Worm (Caenorhabditis elegans) whole organism, mixed stage, embryonic: ENCODE data around the gene F59B2.3.

Source experiments
- bed-3 ChIP-seq: fragments of 200-800 bp; sonication (Bioruptor generic); optimal IDR thresholded peaks from 3 replicates; lab custom pipeline; 2018; ENCODE audit warnings: mild to moderate bottlenecking, missing genetic modification characterization, moderate library complexity, missing compliant biosample characterization
- blmp-1 ChIP-seq: fragments of 150-350 bp; optimal IDR thresholded peaks from 2 replicates; lab custom pipeline; 2014; ENCODE audit warnings: missing biosample characterization, missing genetic modification characterization
- ces-1 ChIP-seq: fragments of 150-350 bp; optimal IDR thresholded peaks from 2 replicates; lab custom pipeline; 2014; ENCODE audit warnings: missing biosample characterization, missing genetic modification reagents, missing genetic modification characterization
- ham-2 ChIP-seq: fragments of 200-800 bp; sonication (Bioruptor generic); optimal IDR thresholded peaks from 2 replicates; lab custom pipeline; 2018; ENCODE audit warnings: mild to moderate bottlenecking, missing genetic modification characterization, missing compliant biosample characterization
- lsy-2 ChIP-seq: fragments of 150-350 bp; optimal IDR thresholded peaks from 2 replicates; lab custom pipeline; 2014; ENCODE audit warnings: missing biosample characterization, missing genetic modification characterization
- mep-1 ChIP-seq: fragments of 150-350 bp; optimal IDR thresholded peaks from 2 replicates; lab custom pipeline; 2017; ENCODE audit warnings: missing biosample characterization, missing genetic modification reagents, missing genetic modification characterization, inconsistent platforms
- nhr-12 ChIP-seq: fragments of 150-350 bp; optimal IDR thresholded peaks from 2 replicates; lab custom pipeline; 2014; ENCODE audit warnings: missing biosample characterization, missing genetic modification characterization
- nhr-237 ChIP-seq: fragments of 150-350 bp; optimal IDR thresholded peaks from 2 replicates; lab custom pipeline; 2014; ENCODE audit warnings: missing biosample characterization, missing genetic modification characterization
- nhr-28 ChIP-seq: fragments of 150-350 bp; optimal IDR thresholded peaks from 2 replicates; lab custom pipeline; 2014; ENCODE audit warnings: missing biosample characterization, missing genetic modification characterization
- pha-4 ChIP-seq: fragments of 150-350 bp; optimal IDR thresholded peaks from 2 replicates; lab custom pipeline; 2018; ENCODE audit warnings: missing biosample characterization, missing genetic modification reagents, missing genetic modification characterization
- snpc-4 ChIP-seq: fragments of 150-350 bp; optimal IDR thresholded peaks from 2 replicates; lab custom pipeline; 2014; ENCODE audit warnings: missing biosample characterization, missing genetic modification characterization
- unc-39 ChIP-seq: fragments of 150-350 bp; optimal IDR thresholded peaks from 2 replicates; lab custom pipeline; 2014; ENCODE audit warnings: missing biosample characterization, missing genetic modification characterization
- unc-62 ChIP-seq: fragments of 150-350 bp; optimal IDR thresholded peaks from 2 replicates; lab custom pipeline; 2014; ENCODE audit warnings: missing biosample characterization, missing genetic modification reagents, missing genetic modification characterization
- zip-8 ChIP-seq: fragments of 150-350 bp; optimal IDR thresholded peaks from 2 replicates; lab custom pipeline; 2014; ENCODE audit warnings: missing biosample characterization, missing genetic modification characterization

DNA sequence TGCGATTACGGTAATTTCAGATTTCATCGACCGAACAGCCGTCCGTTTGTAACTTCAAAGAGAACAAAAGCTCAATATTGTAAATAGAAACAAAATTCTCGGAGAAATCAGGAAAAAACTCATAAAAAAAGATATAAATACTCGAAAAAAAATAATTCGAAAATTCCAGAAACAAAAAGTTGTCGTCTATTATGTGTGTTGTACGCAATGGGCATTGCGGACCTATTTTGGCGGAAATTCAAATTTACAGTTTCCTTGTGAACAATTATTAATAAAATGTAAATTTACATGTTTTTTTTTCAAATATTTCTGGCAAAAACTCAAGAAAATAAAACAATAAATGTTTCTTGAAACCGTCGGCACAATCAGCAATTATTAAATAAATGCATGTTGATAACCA is 14.1 kb downstream of the F59B2.3 start:
- TF ChIP-seq mep-1, result no peak
- no peak for TF ChIP-seq pha-4 (tag; lab: Kevin White, UChicago)
- no peak for TF ChIP-seq snpc-4 (tag; lab: Kevin White, UChicago)
- TF ChIP-seq nhr-28 (tag; lab: Kevin White, UChicago), result no peak
- no peak for TF ChIP-seq zip-8 (tag; lab: Kevin White, UChicago)
- no peak for TF ChIP-seq unc-62 (GFP tag; lab: Kevin White, UChicago)
- TF ChIP-seq lsy-2, result no peak
- no peak for TF ChIP-seq ham-2 (GFP tag; lab: Kevin White, UChicago)
- no peak for TF ChIP-seq nhr-12 (tag; lab: Kevin White, UChicago)
- TF ChIP-seq bed-3 (GFP tag; lab: Kevin White, UChicago), result no peak
- TF ChIP-seq nhr-237, result no peak
- no peak for TF ChIP-seq unc-39
- TF ChIP-seq blmp-1 (tag; lab: Kevin White, UChicago), result no peak
- TF ChIP-seq ces-1 (GFP tag; lab: Kevin White, UChicago), result no peak
